Fruit fly (Drosophila melanogaster) whole organism, larva: ENCODE results near the gene CG16985.
A peak's percentile ranks its signal among the peaks of the same experiment; 100 is the strongest.

Experiments
- noc ChIP-seq: fragments of 200-800 bp; sonication (Bioruptor generic); optimal IDR thresholded peaks from 3 replicates; lab custom pipeline; 2019; ENCODE audit warnings: missing biosample characterization, mild to moderate bottlenecking, missing genetic modification characterization, moderate library complexity

Gene CG16985

dm6 chr3L:2577096-2577831 is 21.8 kb upstream of the CG16985 start:
- no peak for TF ChIP-seq noc (tag; lab: Kevin White, UChicago)

- no peak for TF ChIP-seq noc (tag; lab: Kevin White, UChicago)
Observed at dm6 chr3L:2578315-2578714, 20.8 kb upstream of the CG16985 start.

dm6 chr3L:2578737-2579136 is 20.4 kb upstream of the CG16985 start:
- TF ChIP-seq noc (tag; lab: Kevin White, UChicago): peak; percentile 84

- no peak for TF ChIP-seq noc (tag; lab: Kevin White, UChicago)
Observed at dm6 chr3L:2579557-2580224, 19.4 kb upstream of the CG16985 start.

- peak; percentile 86 for TF ChIP-seq noc (tag; lab: Kevin White, UChicago)
Observed at dm6 chr3L:2581343-2581825, 17.7 kb upstream of the CG16985 start.

dm6 chr3L:2581857-2582256 is 17.2 kb upstream of the CG16985 start:
- TF ChIP-seq noc (tag; lab: Kevin White, UChicago): peak; percentile 15

- TF ChIP-seq noc (tag; lab: Kevin White, UChicago): no peak
Observed at dm6 chr3L:2582290-2582689, 16.8 kb upstream of the CG16985 start.

- TF ChIP-seq noc (tag; lab: Kevin White, UChicago): no peak
Observed at dm6 chr3L:2582753-2583536, 16.2 kb upstream of the CG16985 start.

dm6 chr3L:2583537-2583870 is 15.6 kb upstream of the CG16985 start:
- no peak for TF ChIP-seq noc (tag; lab: Kevin White, UChicago)

- peak; percentile 76 for TF ChIP-seq noc (tag; lab: Kevin White, UChicago)
Observed at dm6 chr3L:2584119-2584805, 14.8 kb upstream of the CG16985 start.

- no peak for TF ChIP-seq noc (tag; lab: Kevin White, UChicago)
Observed at dm6 chr3L:2584827-2585226, 14.3 kb upstream of the CG16985 start.

- TF ChIP-seq noc (tag; lab: Kevin White, UChicago): peak; percentile 69
Observed at dm6 chr3L:2585794-2586741, 13.0 kb upstream of the CG16985 start, which contains the start of gene msn. TSS of gene msn (minus strand) at chr3L:2586540.

dm6 chr3L:2586804-2587561 is 12.1 kb upstream of the CG16985 start, which contains the start of gene RpL8:
TSS of gene RpL8 (plus strand) at chr3L:2587456.
- TF ChIP-seq noc (tag; lab: Kevin White, UChicago): peak; percentile 51

dm6 chr3L:2587562-2587918 is 11.6 kb upstream of the CG16985 start:
- no peak for TF ChIP-seq noc (tag; lab: Kevin White, UChicago)
